Fruit fly (Drosophila melanogaster) whole organism, embryonic: Measurements from ENCODE around the gene CG31776.

Experiments used
- B-H1 ChIP-seq: fragments of 200-800 bp; sonication (Bioruptor generic); IDR thresholded peaks from 3 replicates; pipeline ENCODE4 v1.3.6; 2022; ENCODE audit warnings: missing biosample characterization, missing genetic modification characterization
- B-H2 ChIP-seq: fragments of 200-800 bp; sonication (Bioruptor generic); optimal IDR thresholded peaks from 2 replicates; lab custom pipeline; 2018; ENCODE audit warnings: missing biosample characterization, mild to moderate bottlenecking, missing genetic modification characterization
- Blimp-1 ChIP-seq: fragments of 200-800 bp; sonication (Bioruptor generic); optimal IDR thresholded peaks from 3 replicates; lab custom pipeline; 2018; ENCODE audit warnings: missing biosample characterization, missing genetic modification characterization, mild to moderate bottlenecking, moderate library complexity, missing genetic modification reagents
- CG12659 ChIP-seq: fragments of 200-800 bp; sonication (Bioruptor generic); optimal IDR thresholded peaks from 3 replicates; lab custom pipeline; 2017; ENCODE audit warnings: mild to moderate bottlenecking, missing biosample characterization, missing genetic modification reagents, missing genetic modification characterization
- CG12942 ChIP-seq: fragments of 200-800 bp; sonication (Bioruptor generic); optimal IDR thresholded peaks from 3 replicates; lab custom pipeline; 2016; ENCODE audit warnings: missing biosample characterization, missing genetic modification characterization
- CG13624 ChIP-seq: fragments of 200-800 bp; sonication (Bioruptor generic); optimal IDR thresholded peaks from 2 replicates; lab custom pipeline; 2016; ENCODE audit warnings: missing biosample characterization, missing genetic modification characterization
- CG1529 ChIP-seq: fragments of 200-800 bp; sonication (Bioruptor generic); optimal IDR thresholded peaks from 3 replicates; lab custom pipeline; 2018; ENCODE audit warnings: missing biosample characterization, missing genetic modification characterization
- CG15601 ChIP-seq: fragments of 200-800 bp; sonication (Bioruptor generic); optimal IDR thresholded peaks from 3 replicates; lab custom pipeline; 2019; ENCODE audit warnings: missing biosample characterization, mild to moderate bottlenecking, missing genetic modification characterization, moderate library complexity
- CG17359 ChIP-seq: fragments of 200-800 bp; sonication (Bioruptor generic); optimal IDR thresholded peaks from 3 replicates; lab custom pipeline; 2018; ENCODE audit warnings: missing biosample characterization, mild to moderate bottlenecking, missing genetic modification characterization, moderate library complexity
- CG17568 ChIP-seq: fragments of 200-800 bp; sonication (Bioruptor generic); optimal IDR thresholded peaks from 2 replicates; lab custom pipeline; 2018; ENCODE audit warnings: missing biosample characterization, mild to moderate bottlenecking, missing genetic modification characterization, moderate library complexity
- CG17829 ChIP-seq: fragments of 200-800 bp; optimal IDR thresholded peaks from 2 replicates; lab custom pipeline; 2019; ENCODE audit warnings: missing biosample characterization, mild to moderate bottlenecking, missing genetic modification characterization, moderate library complexity
- CG2116 ChIP-seq: fragments of 200-800 bp; sonication (Bioruptor generic); optimal IDR thresholded peaks from 3 replicates; lab custom pipeline; 2018; ENCODE audit warnings: missing biosample characterization, mild to moderate bottlenecking, missing genetic modification characterization
- CG30403 ChIP-seq: fragments of 200-800 bp; sonication (Bioruptor generic); optimal IDR thresholded peaks from 3 replicates; lab custom pipeline; 2016; ENCODE audit warnings: missing biosample characterization, missing genetic modification characterization
- CG31365 ChIP-seq: fragments of 200-800 bp; sonication (Bioruptor generic); optimal IDR thresholded peaks from 2 replicates; lab custom pipeline; 2018; ENCODE audit warnings: missing biosample characterization, mild to moderate bottlenecking, missing genetic modification characterization
- CG32767 ChIP-seq: fragments of 200-800 bp; sonication (Bioruptor generic); IDR thresholded peaks from 2 replicates; pipeline ENCODE4 v1.3.6; 2022; ENCODE audit warnings: missing biosample characterization, missing genetic modification characterization
- CG43689 ChIP-seq: fragments of 200-800 bp; sonication (Bioruptor generic); IDR thresholded peaks from 2 replicates; pipeline ENCODE4 v1.3.6; 2022; ENCODE audit warnings: missing biosample characterization, missing genetic modification characterization
- CG5245 ChIP-seq: fragments of 200-800 bp; sonication (Bioruptor generic); optimal IDR thresholded peaks from 3 replicates; lab custom pipeline; 2016; ENCODE audit warnings: missing biosample characterization, missing genetic modification characterization
- CG6813 ChIP-seq: fragments of 200-800 bp; sonication (Bioruptor generic); optimal IDR thresholded peaks from 2 replicates; lab custom pipeline; 2017; ENCODE audit warnings: missing biosample characterization, missing genetic modification characterization, mild to moderate bottlenecking, moderate library complexity, missing genetic modification reagents
- CG8089 ChIP-seq: fragments of 200-800 bp; sonication (Bioruptor generic); optimal IDR thresholded peaks from 3 replicates; lab custom pipeline; 2016; ENCODE audit warnings: missing biosample characterization, missing genetic modification characterization
- CG8388 ChIP-seq: fragments of 200-800 bp; sonication (Bioruptor generic); optimal IDR thresholded peaks from 2 replicates; lab custom pipeline; 2019; ENCODE audit warnings: missing biosample characterization, mild to moderate bottlenecking, missing genetic modification characterization, moderate library complexity
- CG8944 ChIP-seq: fragments of 200-800 bp; sonication (Bioruptor generic); optimal IDR thresholded peaks from 3 replicates; lab custom pipeline; 2016; ENCODE audit warnings: missing biosample characterization, missing genetic modification characterization
- CG9437 ChIP-seq: fragments of 200-800 bp; sonication (Bioruptor generic); optimal IDR thresholded peaks from 2 replicates; lab custom pipeline; 2018; ENCODE audit warnings: missing biosample characterization, mild to moderate bottlenecking, missing genetic modification characterization
- D ChIP-seq, 2 experiments: fragments of 200-800 bp in 1 of 2; fragments of >200 bp in 1 of 2; sonication (Bioruptor generic) in 1 of 2; optimal IDR thresholded peaks; 2 replicates in 1 of 2; 3 replicates in 1 of 2; lab custom pipeline; 2017; ENCODE audit warnings: mild to moderate bottlenecking in 1 of 2, missing biosample characterization in 1 of 2, missing genetic modification characterization in 1 of 2, missing genetic modification reagents in 1 of 2
- D19A ChIP-seq: fragments of 200-800 bp; optimal IDR thresholded peaks from 3 replicates; lab custom pipeline; 2019; ENCODE audit warnings: missing biosample characterization, mild to moderate bottlenecking, missing genetic modification characterization, moderate library complexity
- Dek ChIP-seq: fragments of 200-800 bp; sonication (Bioruptor generic); optimal IDR thresholded peaks from 3 replicates; lab custom pipeline; 2019; ENCODE audit warnings: missing biosample characterization, mild to moderate bottlenecking, missing genetic modification characterization, moderate library complexity
- Dfd ChIP-seq, 2 experiments: fragments of >200 bp; optimal IDR thresholded peaks; 2 replicates each; lab custom pipeline; 2017; ENCODE audit warnings: missing biosample characterization in 2 of 2, missing genetic modification characterization in 2 of 2
- E2f2 ChIP-seq: fragments of 200-800 bp; sonication (Bioruptor generic); IDR thresholded peaks from 2 replicates; pipeline ENCODE4 v1.3.6; 2022; ENCODE audit warnings: missing biosample characterization, missing genetic modification characterization
- Gsc ChIP-seq: fragments of 200-800 bp; sonication (Bioruptor generic); IDR thresholded peaks from 2 replicates; pipeline ENCODE4 v1.3.6; 2022; ENCODE audit warnings: missing biosample characterization, missing genetic modification characterization
- H15 ChIP-seq: fragments of 200-800 bp; sonication (Bioruptor generic); IDR thresholded peaks from 3 replicates; pipeline ENCODE4 v1.3.6; 2022; ENCODE audit warnings: missing biosample characterization, missing genetic modification characterization
- HLH54F ChIP-seq: fragments of 200-800 bp; sonication (Bioruptor generic); optimal IDR thresholded peaks from 3 replicates; lab custom pipeline; 2016; ENCODE audit warnings: missing biosample characterization, missing genetic modification characterization
- Meics ChIP-seq: fragments of 200-800 bp; sonication (Bioruptor generic); optimal IDR thresholded peaks from 2 replicates; lab custom pipeline; 2017; ENCODE audit warnings: missing biosample characterization, mild to moderate bottlenecking, missing genetic modification characterization
- Nf-YA ChIP-seq: fragments of 200-800 bp; sonication (Bioruptor generic); IDR thresholded peaks from 2 replicates; pipeline ENCODE4 v1.3.6; 2022; ENCODE audit warnings: missing biosample characterization, missing genetic modification characterization
- Optix ChIP-seq: fragments of 200-800 bp; sonication (Bioruptor generic); IDR thresholded peaks from 3 replicates; pipeline ENCODE4 v1.3.6; 2022; ENCODE audit warnings: missing biosample characterization, missing genetic modification characterization
- Xrp1 ChIP-seq: fragments of 200-800 bp; sonication (Bioruptor generic); IDR thresholded peaks from 2 replicates; pipeline ENCODE4 v1.3.6; 2022; ENCODE audit warnings: missing biosample characterization, missing genetic modification characterization
- ac ChIP-seq: fragments of 200-800 bp; sonication (Bioruptor generic); optimal IDR thresholded peaks from 3 replicates; lab custom pipeline; 2017; ENCODE audit warnings: missing biosample characterization, mild to moderate bottlenecking, missing genetic modification characterization
- amos ChIP-seq: fragments of 200-800 bp; sonication (Bioruptor generic); IDR thresholded peaks from 2 replicates; pipeline ENCODE4 v1.3.6; 2022; ENCODE audit warnings: missing biosample characterization, missing genetic modification characterization; ENCODE audit not compliant: partially characterized antibody
- cg ChIP-seq: fragments of 200-800 bp; sonication (Bioruptor generic); optimal IDR thresholded peaks from 3 replicates; lab custom pipeline; 2019; ENCODE audit warnings: missing biosample characterization, mild to moderate bottlenecking, missing genetic modification characterization, moderate library complexity
- dysf ChIP-seq: fragments of 200-800 bp; sonication (Bioruptor generic); IDR thresholded peaks from 3 replicates; pipeline ENCODE4 v1.3.6; 2022; ENCODE audit warnings: missing biosample characterization, missing genetic modification characterization
- esg ChIP-seq: fragments of 200-800 bp; sonication (Bioruptor generic); conservative IDR thresholded peaks from 2 replicates; pipeline ENCODE4 v1.3.6; 2022; ENCODE audit warnings: missing biosample characterization, missing genetic modification characterization
- ewg ChIP-seq: fragments of 200-800 bp; sonication (Bioruptor generic); optimal IDR thresholded peaks from 3 replicates; lab custom pipeline; 2017; ENCODE audit warnings: mild to moderate bottlenecking, missing biosample characterization, missing genetic modification reagents, missing genetic modification characterization
- eyg ChIP-seq: fragments of 200-800 bp; sonication (Bioruptor generic); optimal IDR thresholded peaks from 3 replicates; lab custom pipeline; 2016; ENCODE audit warnings: missing biosample characterization, missing genetic modification characterization
- fd3F ChIP-seq: fragments of 200-800 bp; sonication (Bioruptor generic); optimal IDR thresholded peaks from 2 replicates; lab custom pipeline; 2018; ENCODE audit warnings: missing biosample characterization, mild to moderate bottlenecking, missing genetic modification characterization, moderate library complexity
- fd64A ChIP-seq: fragments of 200-800 bp; sonication (Bioruptor generic); optimal IDR thresholded peaks from 3 replicates; lab custom pipeline; 2018; ENCODE audit warnings: missing biosample characterization, mild to moderate bottlenecking, missing genetic modification characterization
- her ChIP-seq: fragments of 200-800 bp; sonication (Bioruptor generic); optimal IDR thresholded peaks from 2 replicates; lab custom pipeline; 2016; ENCODE audit warnings: missing biosample characterization, missing genetic modification characterization
- klu ChIP-seq: fragments of 200-800 bp; sonication (Bioruptor generic); IDR thresholded peaks from 2 replicates; pipeline ENCODE4 v1.3.6; 2022; ENCODE audit warnings: missing biosample characterization, missing genetic modification characterization
- lmd ChIP-seq: fragments of 200-800 bp; sonication (Bioruptor generic); IDR thresholded peaks from 2 replicates; pipeline ENCODE4 v1.3.6; 2022; ENCODE audit warnings: missing biosample characterization, missing genetic modification characterization
- oc ChIP-seq: fragments of 200-800 bp; sonication (Bioruptor generic); optimal IDR thresholded peaks from 2 replicates; lab custom pipeline; 2018; ENCODE audit warnings: missing biosample characterization, mild to moderate bottlenecking, missing genetic modification characterization, moderate library complexity
- odd ChIP-seq: fragments of 200-800 bp; sonication (Bioruptor generic); optimal IDR thresholded peaks from 2 replicates; lab custom pipeline; 2017; ENCODE audit warnings: missing biosample characterization, mild to moderate bottlenecking, missing genetic modification characterization
- tup ChIP-seq: fragments of 200-800 bp; sonication (Bioruptor generic); optimal IDR thresholded peaks from 2 replicates; lab custom pipeline; 2016; ENCODE audit warnings: missing biosample characterization, mild to moderate bottlenecking, missing genetic modification characterization, moderate library complexity
- zf30C ChIP-seq: fragments of 200-800 bp; sonication (Bioruptor generic); optimal IDR thresholded peaks from 3 replicates; lab custom pipeline; 2018; ENCODE audit warnings: missing biosample characterization, mild to moderate bottlenecking, missing genetic modification characterization

CG31776 gene

dm6 chr2L:3472242-3472641, 2.3 kb downstream of the CG31776 start, which contains the start of gene Pgant4 (continued):
- TF ChIP-seq Blimp-1 (GFP tag; lab: Kevin White, UChicago) (no peak), CG8388 (GFP tag; lab: Kevin White, UChicago) (no peak), klu (GFP tag; lab: Robert Waterston, UW) (0 out of 2 replicates have a peak, but pooled peaks have one; percentile 20), E2f2 (peak; percentile 99), ewg (GFP tag; lab: Kevin White, UChicago) (no peak), Xrp1 (peak; percentile 41), esg (GFP tag; lab: Robert Waterston, UW) (no peak; the same call in 1 of the 2 replicates), fd3F (GFP tag; lab: Kevin White, UChicago) (peak; percentile 20), dysf (GFP tag; lab: Robert Waterston, UW) (peak; percentile 74), B-H1 (GFP tag; lab: Robert Waterston, UW) (peak; percentile 41; the same call in 1 of the 3 replicates), D19A (tag; lab: Kevin White, UChicago) (no peak), Dek (peak; percentile 41), Nf-YA (GFP tag; lab: Robert Waterston, UW) (peak; percentile 15; the same call in 1 of the 2 replicates), amos (GFP tag; lab: Robert Waterston, UW) (peak; percentile 28; the same call in 1 of the 2 replicates), Meics (GFP tag; lab: Kevin White, UChicago) (peak; percentile 61), Gsc (GFP tag; lab: Robert Waterston, UW) (no peak; the same call in 1 of the 2 replicates), oc (tag; lab: Kevin White, UChicago) (no peak), her (GFP tag; lab: Kevin White, UChicago) (no peak), CG12942 (GFP tag; lab: Kevin White, UChicago) (peak; percentile 2), CG8944 (GFP tag; lab: Kevin White, UChicago) (peak; percentile 50), CG12659 (GFP tag; lab: Kevin White, UChicago) (peak; percentile 50), CG13624 (GFP tag; lab: Kevin White, UChicago) (peak; percentile 33), CG15601 (tag; lab: Kevin White, UChicago) (no peak), Dfd (GFP tag; optimal IDR thresholded peaks at IDR 0.05; lab: Kevin White, UChicago) (no peak), CG8089 (peak; percentile 39), odd (no peak), CG9437 (no peak), eyg (GFP tag; lab: Kevin White, UChicago) (no peak), CG17359 (tag; lab: Kevin White, UChicago) (peak; percentile 38), CG5245 (peak; percentile 65), CG17568 (GFP tag; lab: Kevin White, UChicago) (no peak), CG31365 (tag; lab: Kevin White, UChicago) (peak; percentile 14), CG43689 (GFP tag; lab: Robert Waterston, UW) (no peak), H15 (peak; percentile 69; the same call in 2 of the 3 replicates), B-H2 (GFP tag; lab: Kevin White, UChicago) (peak; percentile 43), tup (GFP tag; lab: Kevin White, UChicago) (peak; percentile 10), fd64A (GFP tag; lab: Kevin White, UChicago) (no peak), CG30403 (GFP tag; lab: Kevin White, UChicago) (peak; percentile 57), lmd (GFP tag; lab: Robert Waterston, UW) (peak; percentile 60), CG1529 (GFP tag; lab: Kevin White, UChicago) (no peak), CG32767 (GFP tag; lab: Robert Waterston, UW) (no peak), CG6813 (GFP tag; lab: Kevin White, UChicago) (peak; percentile 26), zf30C (no peak), ac (GFP tag; lab: Kevin White, UChicago) (no peak), CG2116 (peak; percentile 15), Optix (GFP tag; lab: Robert Waterston, UW) (peak; percentile 68), cg (GFP tag; lab: Kevin White, UChicago) (no peak), HLH54F (peak; percentile 13), D (optimal IDR thresholded peaks at IDR 0.05; lab: Kevin White, UChicago) (no peak), D (GFP tag; optimal IDR thresholded peaks at IDR 0.05; lab: Kevin White, UChicago) (peak; percentile 6), CG17829 (peak; percentile 74)
